Worm (Caenorhabditis elegans) whole organism, L3 larva: ENCODE data around the gene Y48E1C.2.

Experiments
- R02D3.7 ChIP-seq: fragments of 150-350 bp; optimal IDR thresholded peaks from 2 replicates; lab custom pipeline; 2014; ENCODE audit warnings: missing biosample characterization, missing genetic modification characterization
- ZK546.5 ChIP-seq: sonication (generic microtip); optimal IDR thresholded peaks from 2 replicates; lab custom pipeline; 2017; ENCODE audit warnings: missing biosample characterization, missing genetic modification characterization
- aly-2 ChIP-seq: fragments of 150-350 bp; optimal IDR thresholded peaks from 2 replicates; lab custom pipeline; 2014; ENCODE audit warnings: missing biosample characterization, missing genetic modification characterization
- ama-1 ChIP-seq: fragments of 150-350 bp; optimal IDR thresholded peaks from 2 replicates; lab custom pipeline; 2018
- ceh-16 ChIP-seq: sonication (generic microtip); optimal IDR thresholded peaks from 2 replicates; lab custom pipeline; 2017; ENCODE audit warnings: missing biosample characterization, missing genetic modification characterization
- ceh-28 ChIP-seq: fragments of 150-350 bp; optimal IDR thresholded peaks from 2 replicates; lab custom pipeline; 2014; ENCODE audit warnings: missing biosample characterization, missing genetic modification reagents, missing genetic modification characterization
- ceh-82 ChIP-seq: fragments of 150-350 bp; optimal IDR thresholded peaks from 2 replicates; lab custom pipeline; 2014; ENCODE audit warnings: missing biosample characterization, missing genetic modification characterization
- ceh-9 ChIP-seq: sonication (generic microtip); optimal IDR thresholded peaks from 2 replicates; lab custom pipeline; 2018; ENCODE audit warnings: missing biosample characterization, missing genetic modification characterization
- daf-12 ChIP-seq: fragments of 150-350 bp; optimal IDR thresholded peaks from 2 replicates; lab custom pipeline; 2014; ENCODE audit warnings: missing biosample characterization, missing genetic modification reagents, missing genetic modification characterization
- elt-1 ChIP-seq: fragments of 150-350 bp; optimal IDR thresholded peaks from 2 replicates; lab custom pipeline; 2014; ENCODE audit warnings: missing biosample characterization, missing genetic modification characterization
- elt-2 ChIP-seq: sonication (generic microtip); optimal IDR thresholded peaks from 2 replicates; lab custom pipeline; 2016; ENCODE audit warnings: missing genetic modification reagents, mild to moderate bottlenecking, missing genetic modification characterization, missing compliant biosample characterization
- elt-3 ChIP-seq, 3 experiments: fragments of 150-350 bp in 1 of 3; sonication (generic microtip) in 2 of 3; optimal IDR thresholded peaks; 2 replicates in 2 of 3; 4 replicates in 1 of 3; lab custom pipeline; 2014 to 2017; ENCODE audit warnings: missing biosample characterization in 3 of 3, missing genetic modification characterization in 3 of 3
- eor-1 ChIP-seq, 2 experiments: fragments of 150-350 bp; optimal IDR thresholded peaks; 2 replicates each; lab custom pipeline; 2014 to 2018; ENCODE audit warnings: missing biosample characterization in 2 of 2, missing genetic modification characterization in 2 of 2
- fkh-10 ChIP-seq: sonication (generic microtip); optimal IDR thresholded peaks from 2 replicates; lab custom pipeline; 2017; ENCODE audit warnings: missing biosample characterization, missing genetic modification reagents, missing genetic modification characterization
- fkh-2 ChIP-seq: fragments of 150-350 bp; optimal IDR thresholded peaks from 2 replicates; lab custom pipeline; 2014; ENCODE audit warnings: missing biosample characterization, missing genetic modification reagents, missing genetic modification characterization
- fos-1 ChIP-seq: fragments of 150-350 bp; optimal IDR thresholded peaks from 2 replicates; lab custom pipeline; 2014; ENCODE audit warnings: missing biosample characterization, missing genetic modification characterization
- hmg-11 ChIP-seq: sonication (generic microtip); optimal IDR thresholded peaks from 2 replicates; lab custom pipeline; 2016; ENCODE audit warnings: missing genetic modification characterization, missing compliant biosample characterization
- jun-1 ChIP-seq: fragments of 150-350 bp; optimal IDR thresholded peaks from 2 replicates; lab custom pipeline; 2014; ENCODE audit warnings: missing biosample characterization, missing genetic modification reagents, missing genetic modification characterization
- lin-15B ChIP-seq: fragments of 150-350 bp; optimal IDR thresholded peaks from 2 replicates; lab custom pipeline; 2014; ENCODE audit warnings: missing biosample characterization, missing genetic modification characterization
- lin-39 ChIP-seq: fragments of 150-350 bp; optimal IDR thresholded peaks from 2 replicates; lab custom pipeline; 2018; ENCODE audit warnings: missing biosample characterization, missing genetic modification reagents, missing genetic modification characterization
- lsy-12 ChIP-seq: sonication (generic microtip); optimal IDR thresholded peaks from 2 replicates; lab custom pipeline; 2016; ENCODE audit warnings: mild to moderate bottlenecking, missing genetic modification characterization, missing compliant biosample characterization
- mdl-1 ChIP-seq: fragments of 150-350 bp; optimal IDR thresholded peaks from 2 replicates; lab custom pipeline; 2014; ENCODE audit warnings: missing biosample characterization, missing genetic modification characterization
- mml-1 ChIP-seq: fragments of 150-350 bp; sonication (generic microtip); optimal IDR thresholded peaks from 3 replicates; lab custom pipeline; 2014; ENCODE audit warnings: missing biosample characterization, missing genetic modification characterization
- nfya-1 ChIP-seq: sonication (generic microtip); optimal IDR thresholded peaks from 2 replicates; lab custom pipeline; 2017; ENCODE audit warnings: missing genetic modification characterization, mild to moderate bottlenecking, missing compliant biosample characterization, antibody characterized with exemption, moderate library complexity; ENCODE audit not compliant: insufficient read depth
- nhr-11 ChIP-seq: fragments of 150-350 bp; optimal IDR thresholded peaks from 2 replicates; lab custom pipeline; 2014; ENCODE audit warnings: missing biosample characterization, missing genetic modification characterization
- nhr-12 ChIP-seq: fragments of 150-350 bp; optimal IDR thresholded peaks from 2 replicates; lab custom pipeline; 2014; ENCODE audit warnings: missing biosample characterization, missing genetic modification characterization
- nhr-23 ChIP-seq: fragments of 150-350 bp; optimal IDR thresholded peaks from 2 replicates; lab custom pipeline; 2014; ENCODE audit warnings: missing biosample characterization, missing genetic modification reagents, missing genetic modification characterization
- nhr-237 ChIP-seq: fragments of 150-350 bp; optimal IDR thresholded peaks from 2 replicates; lab custom pipeline; 2014; ENCODE audit warnings: missing biosample characterization, missing genetic modification characterization
- nhr-25 ChIP-seq: sonication (generic microtip); optimal IDR thresholded peaks from 2 replicates; lab custom pipeline; 2017; ENCODE audit warnings: missing biosample characterization, missing genetic modification characterization
- nhr-28 ChIP-seq: fragments of 150-350 bp; optimal IDR thresholded peaks from 2 replicates; lab custom pipeline; 2014; ENCODE audit warnings: missing biosample characterization, missing genetic modification characterization
- nhr-43 ChIP-seq: sonication (generic microtip); optimal IDR thresholded peaks from 2 replicates; lab custom pipeline; 2016; ENCODE audit warnings: mild to moderate bottlenecking, missing genetic modification characterization, missing compliant biosample characterization; ENCODE audit not compliant: poor library complexity, severe bottlenecking
- nhr-67 ChIP-seq: fragments of 150-350 bp; optimal IDR thresholded peaks from 2 replicates; lab custom pipeline; 2014; ENCODE audit warnings: missing biosample characterization, missing genetic modification characterization
- nhr-76 ChIP-seq: fragments of 150-350 bp; sonication (generic microtip); optimal IDR thresholded peaks from 5 replicates; lab custom pipeline; 2014; ENCODE audit warnings: missing biosample characterization, missing genetic modification characterization
- nhr-77 ChIP-seq: fragments of 150-350 bp; optimal IDR thresholded peaks from 2 replicates; lab custom pipeline; 2014; ENCODE audit warnings: missing biosample characterization, missing genetic modification characterization
- pha-4 ChIP-seq: fragments of 150-350 bp; optimal IDR thresholded peaks from 2 replicates; lab custom pipeline; 2014; ENCODE audit warnings: missing biosample characterization, missing genetic modification reagents, missing genetic modification characterization
- pqm-1 ChIP-seq: fragments of 150-350 bp; optimal IDR thresholded peaks from 2 replicates; lab custom pipeline; 2017; ENCODE audit warnings: missing biosample characterization, missing genetic modification characterization, inconsistent platforms
- sea-2 ChIP-seq: fragments of 150-350 bp; sonication (generic microtip); optimal IDR thresholded peaks from 4 replicates; lab custom pipeline; 2014; ENCODE audit warnings: missing biosample characterization, missing genetic modification reagents, missing genetic modification characterization
- skn-1 ChIP-seq: fragments of 150-350 bp; optimal IDR thresholded peaks from 2 replicates; lab custom pipeline; 2014; ENCODE audit warnings: missing biosample characterization, missing genetic modification characterization
- snpc-4 ChIP-seq: fragments of 150-350 bp; optimal IDR thresholded peaks from 2 replicates; lab custom pipeline; 2014; ENCODE audit warnings: missing biosample characterization, missing genetic modification characterization
- tbx-2 ChIP-seq: sonication (generic microtip); optimal IDR thresholded peaks from 2 replicates; lab custom pipeline; 2016; ENCODE audit warnings: mild to moderate bottlenecking, missing genetic modification characterization, missing compliant biosample characterization
- unc-39 ChIP-seq: sonication (generic microtip); optimal IDR thresholded peaks from 4 replicates; lab custom pipeline; 2017; ENCODE audit warnings: missing biosample characterization, missing genetic modification characterization
- unc-62 ChIP-seq: fragments of 150-350 bp; sonication (generic microtip); optimal IDR thresholded peaks from 4 replicates; lab custom pipeline; 2014; ENCODE audit warnings: missing biosample characterization, missing genetic modification reagents, missing genetic modification characterization
- ztf-11 ChIP-seq: fragments of 150-350 bp; optimal IDR thresholded peaks from 2 replicates; lab custom pipeline; 2014; ENCODE audit warnings: missing biosample characterization, missing genetic modification characterization
- ztf-4 ChIP-seq: fragments of 150-350 bp; optimal IDR thresholded peaks from 2 replicates; lab custom pipeline; 2014; ENCODE audit warnings: missing biosample characterization, missing genetic modification characterization

Gene Y48E1C.2

DNA sequence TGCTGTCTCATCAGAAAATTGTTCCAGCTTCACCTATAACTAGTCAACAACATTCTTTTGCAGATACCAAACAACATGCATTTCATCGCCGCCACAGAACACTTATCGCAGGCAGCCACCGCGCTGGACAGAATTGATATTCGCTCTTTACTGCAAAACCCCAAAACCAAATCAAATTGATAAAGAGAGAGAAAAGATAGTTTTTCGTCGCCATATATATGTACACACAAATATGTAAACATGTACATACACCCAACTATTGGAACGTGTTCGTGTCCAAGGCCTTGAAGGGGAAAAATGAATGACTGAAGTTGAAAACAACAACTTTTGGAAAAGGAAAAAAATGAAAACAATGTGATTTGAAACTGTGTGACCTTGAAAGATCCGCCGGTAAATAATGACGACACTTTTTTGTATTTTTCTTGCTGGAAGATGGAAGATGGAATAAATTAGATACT lies 41.1 kb downstream of the Y48E1C.2 start:
- TF ChIP-seq nhr-11 (tag; lab: Kevin White, UChicago) (no peak), fkh-10 (GFP tag; lab: Kevin White, UChicago) (no peak), hmg-11 (tag; lab: Kevin White, UChicago) (no peak), elt-2 (peak; percentile 93), lin-39 (tag; lab: Kevin White, UChicago) (no peak), jun-1 (tag; lab: Kevin White, UChicago) (peak; percentile 73), elt-3 (tag; optimal IDR thresholded peaks at IDR 0.05; lab: Kevin White, UChicago) (peak in 1 of 3 experiments; percentile 26), nhr-12 (tag; lab: Kevin White, UChicago) (no peak), nhr-237 (tag; lab: Kevin White, UChicago) (no peak), nfya-1 (tag; lab: Kevin White, UChicago) (peak; percentile 24), nhr-67 (no peak), sea-2 (no peak), skn-1 (tag; lab: Kevin White, UChicago) (peak; percentile 28), lsy-12 (tag; lab: Kevin White, UChicago) (no peak), fkh-2 (tag; lab: Kevin White, UChicago) (no peak), nhr-25 (tag; lab: Kevin White, UChicago) (peak; percentile 76), nhr-77 (tag; lab: Kevin White, UChicago) (no peak), daf-12 (no peak), pqm-1 (peak; percentile 87), pha-4 (peak; percentile 89), ZK546.5 (tag; lab: Kevin White, UChicago) (no peak), nhr-43 (tag; lab: Kevin White, UChicago) (peak; percentile 33), mdl-1 (tag; lab: Kevin White, UChicago) (no peak)

DNA sequence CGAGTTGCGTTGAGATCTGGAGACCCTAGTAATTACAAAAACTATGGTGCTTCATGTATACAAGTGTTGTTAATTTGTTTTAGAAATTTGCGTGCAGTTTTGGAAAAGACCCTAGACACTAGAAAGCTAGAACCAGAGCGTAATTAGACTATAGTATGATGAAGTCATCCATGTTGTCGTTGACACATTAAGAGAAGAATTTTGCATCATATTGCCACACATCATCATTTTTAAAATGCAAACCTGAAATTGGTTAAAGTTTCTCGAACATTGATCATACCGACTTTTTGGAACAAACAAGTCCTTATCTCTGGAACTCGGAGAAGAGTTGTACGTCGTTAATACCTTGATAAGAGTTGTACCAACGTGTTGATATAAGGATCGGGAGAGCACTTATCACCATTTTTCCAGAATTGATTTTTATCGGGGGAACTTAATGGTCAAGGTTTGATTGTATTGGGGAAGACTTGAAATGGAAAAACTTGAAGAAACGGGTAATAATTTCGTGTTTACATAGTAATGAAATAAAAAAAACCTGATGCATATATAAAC lies 43.6 kb downstream of the Y48E1C.2 start:
- TF ChIP-seq pha-4 (peak; percentile 46), mdl-1 (tag; lab: Kevin White, UChicago) (no peak), pqm-1 (peak; percentile 92), skn-1 (tag; lab: Kevin White, UChicago) (peak; percentile 50), R02D3.7 (tag; lab: Kevin White, UChicago) (no peak), nhr-12 (tag; lab: Kevin White, UChicago) (no peak), ama-1 (lab: Kevin White, UChicago) (peak; percentile 19), elt-2 (peak; percentile 98), nhr-23 (tag; lab: Kevin White, UChicago) (no peak), nhr-28 (no peak), jun-1 (tag; lab: Kevin White, UChicago) (peak; percentile 25), nhr-67 (no peak), nhr-77 (tag; lab: Kevin White, UChicago) (no peak), eor-1 (tag; optimal IDR thresholded peaks at IDR 0.05; lab: Kevin White, UChicago) (no peak), ceh-28 (peak; percentile 30)

DNA sequence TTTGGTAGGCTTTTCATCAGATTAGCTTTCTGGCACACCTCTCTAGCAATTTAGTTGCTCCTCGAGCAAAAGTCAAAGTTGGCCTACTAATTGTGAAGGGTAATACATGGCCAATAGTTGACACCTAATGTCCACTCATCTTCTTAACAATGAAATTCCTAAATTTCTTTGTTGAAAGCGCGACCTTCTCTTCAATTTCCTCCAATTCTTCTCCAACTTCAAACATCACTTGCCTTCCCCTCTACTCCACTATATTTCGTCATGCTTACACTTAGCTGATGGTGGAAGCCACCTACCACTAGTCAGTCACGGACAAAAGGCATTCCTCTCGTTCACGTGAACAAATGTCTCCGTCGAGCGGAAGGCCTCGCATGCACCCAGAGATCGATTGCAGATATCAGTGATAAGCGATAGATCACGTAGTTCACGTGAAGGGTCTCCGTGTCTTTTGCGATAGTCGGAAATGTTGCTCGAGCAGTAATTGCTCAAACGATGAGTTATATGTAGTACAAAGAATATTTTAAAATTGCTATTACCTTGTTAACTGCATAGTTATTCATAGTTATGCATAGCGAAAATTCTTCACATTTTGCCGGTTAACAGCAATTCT lies 44.8 kb downstream of the Y48E1C.2 start, which contains the start of gene E01G4.3:
TSS of gene E01G4.3 (minus strand) at position 560 of the 610 bp plus-strand sequence.
- TF ChIP-seq elt-1 (no peak), fkh-10 (GFP tag; lab: Kevin White, UChicago) (no peak), snpc-4 (tag; lab: Kevin White, UChicago) (no peak), eor-1 (tag; optimal IDR thresholded peaks at IDR 0.05; lab: Kevin White, UChicago) (no peak), nhr-28 (no peak), elt-3 (tag; optimal IDR thresholded peaks at IDR 0.05; lab: Kevin White, UChicago) (peak in 2 of 3 experiments; percentile 20 to 62), ceh-28 (peak; percentile 80), lin-39 (tag; lab: Kevin White, UChicago) (no peak), lin-15B (tag; lab: Kevin White, UChicago) (no peak), nhr-67 (no peak), lsy-12 (tag; lab: Kevin White, UChicago) (no peak), unc-62 (no peak), skn-1 (tag; lab: Kevin White, UChicago) (peak; percentile 2), sea-2 (no peak), pha-4 (peak; percentile 3), unc-39 (tag; lab: Kevin White, UChicago) (no peak), nhr-76 (tag; lab: Kevin White, UChicago) (no peak), mml-1 (peak; percentile 92), elt-2 (peak; percentile 92), nhr-23 (tag; lab: Kevin White, UChicago) (peak; percentile 71), daf-12 (no peak), nhr-12 (tag; lab: Kevin White, UChicago) (no peak), ama-1 (lab: Kevin White, UChicago) (no peak), ceh-82 (no peak), ZK546.5 (tag; lab: Kevin White, UChicago) (no peak), tbx-2 (peak; percentile 3), ceh-16 (tag; lab: Kevin White, UChicago) (no peak), nfya-1 (tag; lab: Kevin White, UChicago) (peak; percentile 79), aly-2 (tag; lab: Kevin White, UChicago) (no peak), jun-1 (tag; lab: Kevin White, UChicago) (peak; percentile 93), mdl-1 (tag; lab: Kevin White, UChicago) (peak; percentile 69), nhr-77 (tag; lab: Kevin White, UChicago) (no peak), ztf-4 (no peak), fkh-2 (tag; lab: Kevin White, UChicago) (no peak), fos-1 (tag; lab: Kevin White, UChicago) (no peak), ztf-11 (tag; lab: Kevin White, UChicago) (no peak), ceh-9 (tag; lab: Kevin White, UChicago) (no peak)
